Worm (Caenorhabditis elegans) whole organism, L3 larva: ENCODE results near the gene saeg-2.

ENCODE experiments used
- jun-1 ChIP-seq: fragments of 150-350 bp; optimal IDR thresholded peaks from 2 replicates; lab custom pipeline; 2014; ENCODE audit warnings: missing biosample characterization, missing genetic modification reagents, missing genetic modification characterization
- mdl-1 ChIP-seq: fragments of 150-350 bp; optimal IDR thresholded peaks from 2 replicates; lab custom pipeline; 2014; ENCODE audit warnings: missing biosample characterization, missing genetic modification characterization
- nhr-11 ChIP-seq: fragments of 150-350 bp; optimal IDR thresholded peaks from 2 replicates; lab custom pipeline; 2014; ENCODE audit warnings: missing biosample characterization, missing genetic modification characterization
- nhr-77 ChIP-seq: fragments of 150-350 bp; optimal IDR thresholded peaks from 2 replicates; lab custom pipeline; 2014; ENCODE audit warnings: missing biosample characterization, missing genetic modification characterization
- tbx-2 ChIP-seq: sonication (generic microtip); optimal IDR thresholded peaks from 2 replicates; lab custom pipeline; 2016; ENCODE audit warnings: mild to moderate bottlenecking, missing genetic modification characterization, missing compliant biosample characterization

DNA sequence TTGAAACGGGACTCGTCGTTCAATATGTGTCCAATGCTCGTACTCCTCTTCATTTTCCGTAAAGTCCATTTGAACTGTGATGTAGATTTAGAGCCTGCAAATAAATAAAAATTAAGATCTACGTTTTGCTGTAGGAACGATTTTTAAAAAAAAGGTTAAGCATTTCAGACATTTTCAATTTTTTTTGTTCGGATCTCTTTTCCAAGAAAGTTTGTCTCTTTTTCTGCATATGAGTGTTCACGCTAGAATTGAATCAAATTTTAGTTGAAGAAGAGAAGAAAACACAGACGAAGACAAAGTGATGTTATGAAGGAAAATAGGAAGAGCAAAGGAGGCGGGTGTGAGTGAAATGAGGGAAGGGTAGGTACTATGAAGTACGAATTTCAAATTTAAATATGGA, 24.8 kb upstream of the saeg-2 start, which contains the start of gene npr-29:
- TF ChIP-seq mdl-1 (tag; lab: Kevin White, UChicago) (no peak), nhr-11 (tag; lab: Kevin White, UChicago) (no peak), jun-1 (no peak), nhr-77 (tag; lab: Kevin White, UChicago) (no peak), tbx-2 (no peak)
